Fruit fly (Drosophila melanogaster) whole organism, pupa: Measurements from ENCODE around the gene CG5281.

Source experiments
- CG10348 ChIP-seq: fragments of 200-800 bp; sonication (Bioruptor generic); IDR thresholded peaks from 2 replicates; pipeline ENCODE4 v1.3.6; 2022; ENCODE audit warnings: missing biosample characterization, missing genetic modification characterization
- CG12605 ChIP-seq: fragments of 200-800 bp; sonication (Bioruptor generic); IDR thresholded peaks from 2 replicates; pipeline ENCODE4 v1.3.6; 2022; ENCODE audit warnings: missing biosample characterization, missing genetic modification characterization
- CG14655 ChIP-seq: fragments of 200-800 bp; sonication (Bioruptor generic); optimal IDR thresholded peaks from 3 replicates; lab custom pipeline; 2017; ENCODE audit warnings: mild to moderate bottlenecking, missing biosample characterization, missing genetic modification reagents, missing genetic modification characterization
- CG15710 ChIP-seq: fragments of 200-800 bp; sonication (Bioruptor generic); optimal IDR thresholded peaks from 2 replicates; lab custom pipeline; 2018; ENCODE audit warnings: missing biosample characterization, mild to moderate bottlenecking, missing genetic modification characterization, moderate library complexity
- CG4496 ChIP-seq: fragments of 200-800 bp; sonication (Bioruptor generic); IDR thresholded peaks from 3 replicates; pipeline ENCODE4 v1.3.6; 2022; ENCODE audit warnings: missing biosample characterization, missing genetic modification characterization
- CG8159 ChIP-seq: fragments of 200-800 bp; sonication (Bioruptor generic); optimal IDR thresholded peaks from 3 replicates; lab custom pipeline; 2018; ENCODE audit warnings: missing biosample characterization, mild to moderate bottlenecking, missing genetic modification characterization, moderate library complexity
- CG8301 ChIP-seq: fragments of 200-800 bp; sonication (Bioruptor generic); optimal IDR thresholded peaks from 2 replicates; lab custom pipeline; 2018; ENCODE audit warnings: missing biosample characterization, mild to moderate bottlenecking, missing genetic modification characterization
- CG9948 ChIP-seq: fragments of 200-800 bp; sonication (Bioruptor generic); optimal IDR thresholded peaks from 2 replicates; lab custom pipeline; 2018; ENCODE audit warnings: missing biosample characterization, mild to moderate bottlenecking, missing genetic modification characterization, moderate library complexity
- D1 ChIP-seq: fragments of 200-800 bp; sonication (Bioruptor generic); optimal IDR thresholded peaks from 2 replicates; lab custom pipeline; 2018; ENCODE audit warnings: missing biosample characterization, mild to moderate bottlenecking, missing genetic modification characterization, moderate library complexity
- Pif1B ChIP-seq: fragments of 200-800 bp; sonication (Bioruptor generic); optimal IDR thresholded peaks from 3 replicates; lab custom pipeline; 2016; ENCODE audit warnings: missing biosample characterization, missing genetic modification characterization
- rn ChIP-seq: fragments of 200-800 bp; sonication (Bioruptor generic); IDR thresholded peaks from 2 replicates; pipeline ENCODE4 v1.3.6; 2022; ENCODE audit warnings: missing biosample characterization, missing genetic modification characterization

DNA sequence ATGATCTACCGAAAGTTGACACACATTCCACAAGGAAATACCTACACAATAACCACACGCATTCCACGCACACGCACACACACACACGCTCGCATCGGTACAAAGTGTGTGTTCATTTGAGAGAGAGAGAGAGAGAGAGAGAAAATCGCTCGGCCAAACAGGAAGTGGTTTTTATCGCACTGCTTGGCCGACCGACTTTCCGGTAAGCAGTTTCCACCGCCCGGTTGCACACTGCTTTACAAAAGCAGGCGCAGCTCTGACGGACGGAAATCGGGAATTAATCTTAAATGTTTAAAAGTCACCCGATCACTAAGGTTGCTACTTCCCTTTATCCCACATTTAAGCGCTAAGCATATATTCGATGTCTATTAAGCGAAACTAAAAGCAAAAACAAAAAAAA lies 42.8 kb upstream of the CG5281 start:
- TF ChIP-seq CG8301 (tag; lab: Kevin White, UChicago) (no peak), CG12605 (no peak), rn (GFP tag; lab: Robert Waterston, UW) (no peak), Pif1B (no peak), CG15710 (tag; lab: Kevin White, UChicago) (no peak), CG9948 (tag; lab: Kevin White, UChicago) (no peak), CG8159 (no peak), CG4496 (GFP tag; lab: Robert Waterston, UW) (no peak), CG10348 (no peak), D1 (tag; lab: Kevin White, UChicago) (no peak), CG14655 (GFP tag; lab: Kevin White, UChicago) (no peak)
